Worm (Caenorhabditis elegans) whole organism, L1 larva: ENCODE measurements around the gene Y38H6A.5.

Source experiments
- C04F5.9 ChIP-seq: sonication (generic microtip); optimal IDR thresholded peaks from 2 replicates; lab custom pipeline; 2016; ENCODE audit warnings: missing genetic modification characterization, missing compliant biosample characterization
- C34B4.2 ChIP-seq: sonication (generic microtip); optimal IDR thresholded peaks from 2 replicates; lab custom pipeline; 2017; ENCODE audit warnings: mild to moderate bottlenecking, missing genetic modification characterization, missing compliant biosample characterization
- aha-1 ChIP-seq: fragments of 150-350 bp; optimal IDR thresholded peaks from 2 replicates; lab custom pipeline; 2014; ENCODE audit warnings: missing biosample characterization, missing genetic modification characterization
- alr-1 ChIP-seq: fragments of 200-800 bp; sonication (Bioruptor generic); optimal IDR thresholded peaks from 2 replicates; lab custom pipeline; 2018; ENCODE audit warnings: borderline replicate concordance, mild to moderate bottlenecking, missing genetic modification characterization, missing compliant biosample characterization
- aly-2 ChIP-seq: fragments of 150-350 bp; optimal IDR thresholded peaks from 2 replicates; lab custom pipeline; 2014; ENCODE audit warnings: missing biosample characterization, missing genetic modification characterization
- ama-1 ChIP-seq: fragments of 150-350 bp; optimal IDR thresholded peaks from 2 replicates; lab custom pipeline; 2014
- blmp-1 ChIP-seq: fragments of 150-350 bp; optimal IDR thresholded peaks from 2 replicates; lab custom pipeline; 2014; ENCODE audit warnings: missing biosample characterization, missing genetic modification characterization
- ceh-8 ChIP-seq: fragments of 200-800 bp; sonication (Bioruptor generic); optimal IDR thresholded peaks from 2 replicates; lab custom pipeline; 2018; ENCODE audit warnings: mild to moderate bottlenecking, missing genetic modification characterization, moderate library complexity, missing compliant biosample characterization
- ceh-82 ChIP-seq, 3 experiments: fragments of 150-350 bp in 1 of 3; sonication (generic microtip) in 2 of 3; optimal IDR thresholded peaks; 2 replicates each; lab custom pipeline; 2014 to 2017; ENCODE audit warnings: missing biosample characterization in 3 of 3, missing genetic modification characterization in 3 of 3
- dpl-1 ChIP-seq, 3 experiments: fragments of 150-350 bp in 2 of 3; sonication (generic microtip) in 1 of 3; optimal IDR thresholded peaks; 2 replicates each; lab custom pipeline; 2014 to 2017; ENCODE audit warnings: missing biosample characterization in 3 of 3, missing genetic modification characterization in 3 of 3, missing genetic modification reagents in 3 of 3
- dsc-1 ChIP-seq: sonication (generic microtip); optimal IDR thresholded peaks from 2 replicates; lab custom pipeline; 2016; ENCODE audit warnings: mild to moderate bottlenecking, missing genetic modification characterization, missing compliant biosample characterization
- efl-1 ChIP-seq, 4 experiments: fragments of 150-350 bp; optimal IDR thresholded peaks in 3 of 4; peaks in 1 of 4; 1 replicate in 1 of 4; 2 replicates in 3 of 4; lab custom pipeline; 2014; ENCODE audit warnings: missing biosample characterization in 2 of 4, missing genetic modification characterization in 2 of 4, missing genetic modification reagents in 2 of 4
- efl-3 ChIP-seq: fragments of 200-800 bp; sonication (Bioruptor generic); optimal IDR thresholded peaks from 2 replicates; lab custom pipeline; 2018; ENCODE audit warnings: mild to moderate bottlenecking, missing genetic modification characterization, missing compliant biosample characterization
- ets-5 ChIP-seq: fragments of 200-800 bp; sonication (Bioruptor generic); IDR thresholded peaks from 2 replicates; pipeline ENCODE4 v1.3.6; 2022; ENCODE audit warnings: missing genetic modification characterization, missing compliant biosample characterization
- fos-1 ChIP-seq: fragments of 150-350 bp; optimal IDR thresholded peaks from 2 replicates; lab custom pipeline; 2014; ENCODE audit warnings: missing biosample characterization, missing genetic modification characterization
- grh-1 ChIP-seq: fragments of 200-800 bp; sonication (Bioruptor generic); IDR thresholded peaks from 2 replicates; pipeline ENCODE4 v1.3.6; 2022; ENCODE audit warnings: missing genetic modification reagents, missing genetic modification characterization, missing compliant biosample characterization
- hlh-4 ChIP-seq: sonication (generic microtip); optimal IDR thresholded peaks from 2 replicates; lab custom pipeline; 2016; ENCODE audit warnings: mild to moderate bottlenecking, missing genetic modification characterization, missing compliant biosample characterization
- irx-1 ChIP-seq: sonication (generic microtip); optimal IDR thresholded peaks from 2 replicates; lab custom pipeline; 2016; ENCODE audit warnings: missing genetic modification characterization, missing compliant biosample characterization
- lin-14 ChIP-seq: fragments of 200-800 bp; sonication (Bioruptor generic); optimal IDR thresholded peaks from 2 replicates; lab custom pipeline; 2018; ENCODE audit warnings: mild to moderate bottlenecking, missing genetic modification characterization, moderate library complexity, missing compliant biosample characterization
- lin-35 ChIP-seq, 2 experiments: fragments of 150-350 bp; optimal IDR thresholded peaks; 2 replicates each; lab custom pipeline; 2014; ENCODE audit warnings: missing biosample characterization in 2 of 2, missing genetic modification characterization in 2 of 2, missing genetic modification reagents in 2 of 2
- lsy-2 ChIP-seq, 2 experiments: fragments of 150-350 bp; optimal IDR thresholded peaks; 2 replicates each; lab custom pipeline; 2014; ENCODE audit warnings: missing biosample characterization in 2 of 2, missing genetic modification characterization in 2 of 2
- mdl-1 ChIP-seq, 2 experiments: fragments of 150-350 bp; optimal IDR thresholded peaks; 2 replicates each; lab custom pipeline; 2014 to 2017; ENCODE audit warnings: missing biosample characterization in 2 of 2, missing genetic modification characterization in 2 of 2, inconsistent platforms in 1 of 2
- mef-2 ChIP-seq: fragments of 150-350 bp; optimal IDR thresholded peaks from 2 replicates; lab custom pipeline; 2014; ENCODE audit warnings: missing biosample characterization, missing genetic modification characterization
- mep-1 ChIP-seq: fragments of 150-350 bp; optimal IDR thresholded peaks from 2 replicates; lab custom pipeline; 2014; ENCODE audit warnings: missing biosample characterization, missing genetic modification characterization
- nhr-12 ChIP-seq: sonication (generic microtip); optimal IDR thresholded peaks from 2 replicates; lab custom pipeline; 2017; ENCODE audit warnings: missing biosample characterization, missing genetic modification characterization
- nhr-237 ChIP-seq: fragments of 150-350 bp; optimal IDR thresholded peaks from 2 replicates; lab custom pipeline; 2014; ENCODE audit warnings: missing biosample characterization, missing genetic modification characterization
- nhr-47 ChIP-seq: sonication (generic microtip); optimal IDR thresholded peaks from 2 replicates; lab custom pipeline; 2016; ENCODE audit warnings: mild to moderate bottlenecking, missing genetic modification characterization, moderate library complexity, missing compliant biosample characterization
- nhr-76 ChIP-seq: sonication (generic microtip); optimal IDR thresholded peaks from 2 replicates; lab custom pipeline; 2017; ENCODE audit warnings: missing biosample characterization, missing genetic modification characterization
- nhr-85 ChIP-seq: sonication (generic microtip); peaks from one replicate; lab custom pipeline; 2016; ENCODE audit warnings: missing genetic modification characterization, inconsistent platforms, missing compliant biosample characterization
- nhr-90 ChIP-seq: sonication (generic microtip); optimal IDR thresholded peaks from 2 replicates; lab custom pipeline; 2016; ENCODE audit warnings: mild to moderate bottlenecking, missing genetic modification characterization, missing compliant biosample characterization; ENCODE audit not compliant: poor library complexity
- pqm-1 ChIP-seq: sonication (generic microtip); optimal IDR thresholded peaks from 3 replicates; lab custom pipeline; 2017; ENCODE audit warnings: missing biosample characterization, missing genetic modification characterization
- skn-1 ChIP-seq: fragments of 150-350 bp; optimal IDR thresholded peaks from 2 replicates; lab custom pipeline; 2014; ENCODE audit warnings: missing biosample characterization, missing genetic modification characterization
- snpc-4 ChIP-seq: fragments of 150-350 bp; optimal IDR thresholded peaks from 2 replicates; lab custom pipeline; 2014; ENCODE audit warnings: missing biosample characterization, missing genetic modification characterization
- snu-23 ChIP-seq: sonication (generic microtip); optimal IDR thresholded peaks from 2 replicates; lab custom pipeline; 2016; ENCODE audit warnings: missing genetic modification characterization, missing compliant biosample characterization
- swsn-7 ChIP-seq: sonication (generic microtip); optimal IDR thresholded peaks from 2 replicates; lab custom pipeline; 2016; ENCODE audit warnings: missing genetic modification characterization, missing compliant biosample characterization
- tbx-2 ChIP-seq: sonication (generic microtip); optimal IDR thresholded peaks from 2 replicates; lab custom pipeline; 2016; ENCODE audit warnings: missing genetic modification characterization, missing compliant biosample characterization
- tlp-1 ChIP-seq: fragments of 150-350 bp; optimal IDR thresholded peaks from 2 replicates; lab custom pipeline; 2014; ENCODE audit warnings: missing biosample characterization, missing genetic modification characterization
- unc-130 ChIP-seq: fragments of 150-350 bp; optimal IDR thresholded peaks from 2 replicates; lab custom pipeline; 2017; ENCODE audit warnings: missing biosample characterization, missing genetic modification characterization, inconsistent platforms
- unc-98 ChIP-seq: fragments of 200-800 bp; sonication (Bioruptor generic); IDR thresholded peaks from 2 replicates; pipeline ENCODE4 v1.3.6; 2022; ENCODE audit warnings: missing genetic modification characterization, missing compliant biosample characterization
- zag-1 ChIP-seq: fragments of 150-350 bp; optimal IDR thresholded peaks from 2 replicates; lab custom pipeline; 2014; ENCODE audit warnings: missing biosample characterization, missing genetic modification characterization
- zip-4 ChIP-seq: fragments of 200-800 bp; sonication (Bioruptor generic); optimal IDR thresholded peaks from 2 replicates; lab custom pipeline; 2018; ENCODE audit warnings: mild to moderate bottlenecking, missing genetic modification characterization, moderate library complexity, missing compliant biosample characterization
- ztf-4 ChIP-seq: fragments of 150-350 bp; optimal IDR thresholded peaks from 2 replicates; lab custom pipeline; 2014; ENCODE audit warnings: missing biosample characterization, missing genetic modification characterization

Y38H6A.5 gene

DNA sequence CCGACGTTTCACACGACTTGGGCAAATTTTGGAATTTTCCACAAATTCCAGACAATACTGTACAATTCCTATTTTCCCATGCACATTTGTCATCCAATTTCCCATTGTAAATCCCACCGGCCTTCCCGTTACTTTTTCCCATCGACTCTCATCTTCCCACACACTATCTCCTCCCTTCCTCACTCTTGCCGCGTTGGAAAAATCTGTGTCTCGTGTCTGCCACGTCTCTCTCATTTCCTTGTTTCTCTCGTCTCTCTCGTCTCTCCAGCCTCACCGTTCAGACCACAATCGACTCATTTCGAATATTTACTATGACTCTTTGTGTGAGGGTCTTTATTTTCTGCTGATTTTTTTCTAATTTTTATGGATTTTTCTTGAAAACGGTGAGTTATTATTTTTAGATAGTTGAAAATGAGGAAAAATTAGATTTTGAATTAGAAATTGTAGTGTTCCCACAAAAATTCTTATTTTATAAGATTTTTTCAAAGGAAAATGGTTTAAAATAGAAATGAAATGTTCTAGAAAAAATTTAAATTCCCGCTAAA lies 48.0 kb upstream of the Y38H6A.5 start, which contains the start of gene K02E2.11 (continued):
- TF ChIP-seq aly-2 (tag; lab: Kevin White, UChicago), result no peak
- TF ChIP-seq blmp-1 (tag; lab: Kevin White, UChicago), result peak; percentile 51
- TF ChIP-seq skn-1, result peak; percentile 57
- TF ChIP-seq ets-5, result no peak
- peak in 1 of 2 experiments; percentile 59 for TF ChIP-seq mdl-1 (tag; optimal IDR thresholded peaks at IDR 0.05; lab: Kevin White, UChicago)
- peak; percentile 40 to 78 for TF ChIP-seq efl-1 (optimal IDR thresholded peaks at IDR 0.05; lab: Kevin White, UChicago)
- TF ChIP-seq efl-1 (GFP tag; optimal IDR thresholded peaks at IDR 0.05 in 1 of 2; lab: Kevin White, UChicago), result peak in 1 of 2 experiments; percentile 19
- peak; percentile 53 for TF ChIP-seq swsn-7 (tag; lab: Kevin White, UChicago)
- TF ChIP-seq dsc-1, result peak; percentile 28
- no peak for TF ChIP-seq nhr-90
- no peak for TF ChIP-seq pqm-1
- TF ChIP-seq mef-2 (tag; lab: Kevin White, UChicago), result no peak
- TF ChIP-seq grh-1 (GFP tag; lab: Robert Waterston, UW), result no peak
- no peak for TF ChIP-seq nhr-12 (tag; lab: Kevin White, UChicago)
- TF ChIP-seq fos-1 (tag; lab: Kevin White, UChicago), result peak; percentile 38
- TF ChIP-seq alr-1 (tag; lab: Kevin White, UChicago), result no peak
- TF ChIP-seq irx-1 (tag; lab: Kevin White, UChicago), result peak; percentile 7
- TF ChIP-seq snpc-4 (tag; lab: Kevin White, UChicago), result peak; percentile 19
- no peak for TF ChIP-seq unc-130
- TF ChIP-seq tbx-2, result peak; percentile 36
- no peak for TF ChIP-seq aha-1 (tag; lab: Kevin White, UChicago)
- TF ChIP-seq unc-98 (GFP tag; lab: Robert Waterston, UW), result no peak
- no peak for TF ChIP-seq zip-4 (GFP tag; lab: Kevin White, UChicago)
- TF ChIP-seq dpl-1 (GFP tag; optimal IDR thresholded peaks at IDR 0.05; lab: Kevin White, UChicago), result peak in 2 of 3 experiments; percentile 4 to 21
- no peak for TF ChIP-seq zag-1 (tag; lab: Kevin White, UChicago)
- no peak for TF ChIP-seq ceh-8 (GFP tag; lab: Kevin White, UChicago)
- no peak for TF ChIP-seq C04F5.9
- TF ChIP-seq tlp-1 (tag; lab: Kevin White, UChicago), result no peak
- TF ChIP-seq nhr-76 (tag; lab: Kevin White, UChicago), result no peak
- TF ChIP-seq, all 84 proteins: peak for 21

DNA sequence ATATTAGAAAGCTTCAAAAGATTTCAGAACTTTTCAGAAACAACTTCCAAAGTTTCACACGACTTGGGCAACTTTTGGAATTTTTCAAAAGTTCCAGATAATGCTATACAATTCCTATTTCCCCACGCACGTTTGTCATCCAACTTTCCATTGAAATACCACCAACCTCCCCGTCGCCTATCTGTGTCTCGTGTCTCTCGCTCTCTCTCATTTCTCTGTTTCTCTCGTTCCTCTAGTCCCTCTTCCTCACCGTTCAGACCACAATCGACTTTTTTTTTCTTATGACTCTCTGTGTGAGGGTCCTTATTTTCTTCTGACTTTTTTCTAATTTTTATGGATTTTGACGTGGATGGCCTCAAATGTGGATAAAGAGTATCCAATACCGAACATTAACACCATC lies 45.2 kb upstream of the Y38H6A.5 start, which contains the start of gene K02E2.6:
Gene K02E2.6, plus strand, starts transcription at position 242 of the 400 bp plus-strand sequence.
- peak in 1 of 2 experiments; percentile 11 for TF ChIP-seq mdl-1 (tag; optimal IDR thresholded peaks at IDR 0.05; lab: Kevin White, UChicago)
- peak; percentile 1 for TF ChIP-seq nhr-47 (tag; lab: Kevin White, UChicago)
- no peak for TF ChIP-seq ztf-4
- TF ChIP-seq mep-1 (tag; lab: Kevin White, UChicago), result peak; percentile 36
- no peak for TF ChIP-seq C34B4.2 (tag; lab: Kevin White, UChicago)
- peak; percentile 5 for TF ChIP-seq nhr-85 (tag; lab: Kevin White, UChicago)
- peak in 1 of 2 experiments; percentile 28 for TF ChIP-seq lin-35 (GFP tag; optimal IDR thresholded peaks at IDR 0.05; lab: Kevin White, UChicago)
- TF ChIP-seq blmp-1 (tag; lab: Kevin White, UChicago), result peak; percentile 54
- TF ChIP-seq efl-1 (optimal IDR thresholded peaks at IDR 0.05; lab: Kevin White, UChicago), result peak; percentile 7 to 50
- TF ChIP-seq efl-1 (GFP tag; optimal IDR thresholded peaks at IDR 0.05 in 1 of 2; lab: Kevin White, UChicago), result peak in 1 of 2 experiments; percentile 92
- peak in 1 of 3 experiments; percentile 17 for TF ChIP-seq dpl-1 (GFP tag; optimal IDR thresholded peaks at IDR 0.05; lab: Kevin White, UChicago)
- peak in 1 of 3 experiments; percentile 22 for TF ChIP-seq ceh-82 (tag; optimal IDR thresholded peaks at IDR 0.05; lab: Kevin White, UChicago)
- TF ChIP-seq unc-98 (GFP tag; lab: Robert Waterston, UW), result no peak

ce11 chrV:20376070-20376469 lies 40.9 kb upstream of the Y38H6A.5 start:
- no peak for TF ChIP-seq snu-23 (GFP tag; lab: Kevin White, UChicago)
- TF ChIP-seq nhr-237 (tag; lab: Kevin White, UChicago), result no peak
- no peak for TF ChIP-seq swsn-7 (tag; lab: Kevin White, UChicago)
- TF ChIP-seq lsy-2 (tag; optimal IDR thresholded peaks at IDR 0.05; lab: Kevin White, UChicago), result no peak
- TF ChIP-seq nhr-12 (tag; lab: Kevin White, UChicago), result no peak
- no peak for TF ChIP-seq efl-3
- no peak for TF ChIP-seq alr-1 (tag; lab: Kevin White, UChicago)
- no peak for TF ChIP-seq ama-1 (lab: Kevin White, UChicago)
- TF ChIP-seq hlh-4 (tag; lab: Kevin White, UChicago), result no peak
- no peak for TF ChIP-seq lin-14
- no peak for TF ChIP-seq nhr-76 (tag; lab: Kevin White, UChicago)
- no peak for TF ChIP-seq skn-1
- TF ChIP-seq ztf-4, result no peak
